Worm (Caenorhabditis elegans): ENCODE data around the gene cdh-8.
A peak's percentile ranks its signal among the peaks of the same experiment; 100 is the strongest.

DNA sequence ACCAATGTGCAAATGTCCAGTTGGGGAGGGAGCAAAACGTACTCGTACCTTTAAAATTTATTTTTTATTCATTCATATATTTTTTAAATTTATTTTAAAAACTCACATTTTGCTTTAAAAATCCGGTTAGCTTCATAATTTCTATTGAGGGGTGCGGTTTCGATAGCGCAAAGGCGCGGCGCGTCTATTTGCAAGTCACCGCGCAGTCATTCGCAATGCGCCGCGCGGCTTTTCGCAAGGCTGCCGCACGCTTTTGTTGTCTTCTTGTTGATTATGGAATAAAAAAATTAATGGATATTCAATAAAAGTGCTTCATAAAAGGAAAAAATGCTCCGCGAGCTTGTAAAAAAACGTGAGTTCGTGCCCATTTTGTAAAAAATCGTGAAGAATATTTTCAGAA lies 50.7 kb downstream of the cdh-8 start, which contains the start of the genes ears-2 and uncp-18:
- TF ChIP-seq nhr-12 (tag; optimal IDR thresholded peaks at IDR 0.05), result no peak
- TF ChIP-seq ama-1 (optimal IDR thresholded peaks at IDR 0.05), result peak; percentile 27
- peak; percentile 88 for TF ChIP-seq lin-39 (tag; optimal IDR thresholded peaks at IDR 0.05)
- no peak for TF ChIP-seq ceh-9 (tag; optimal IDR thresholded peaks at IDR 0.05)
- TF ChIP-seq elt-2 (tag; optimal IDR thresholded peaks at IDR 0.05), result peak; percentile 73
- TF ChIP-seq nhr-28 (tag; optimal IDR thresholded peaks at IDR 0.05), result no peak
- TF ChIP-seq lin-15B (tag; optimal IDR thresholded peaks at IDR 0.05), result peak; percentile 79
- TF ChIP-seq pha-4 (tag; optimal IDR thresholded peaks at IDR 0.05), result peak; percentile 89
- TF ChIP-seq fkh-2 (tag; optimal IDR thresholded peaks at IDR 0.05), result no peak
- no peak for TF ChIP-seq elt-3 (tag; optimal IDR thresholded peaks at IDR 0.05)
